Worm (Caenorhabditis elegans) whole organism, young adult: ENCODE results near the gene set-27.

Source experiments
- ccch-3 ChIP-seq: fragments of 200-800 bp; sonication (Bioruptor generic); optimal IDR thresholded peaks from 2 replicates; lab custom pipeline; 2018; ENCODE audit warnings: mild to moderate bottlenecking, missing genetic modification characterization, missing compliant biosample characterization
- rpc-1 ChIP-seq, 2 experiments: fragments of 150-350 bp in 1 of 2; sonication (generic microtip) in 1 of 2; optimal IDR thresholded peaks; 2 replicates each; lab custom pipeline; 2014 to 2018; ENCODE audit warnings: missing biosample characterization in 1 of 2, missing genetic modification characterization in 1 of 2, missing genetic modification reagents in 1 of 2, missing genotype in 1 of 2
- sdz-38 ChIP-seq: sonication (generic microtip); optimal IDR thresholded peaks from 2 replicates; lab custom pipeline; 2016; ENCODE audit warnings: missing genotype, missing genetic modification characterization, missing compliant biosample characterization
- sea-2 ChIP-seq: fragments of 200-800 bp; sonication (Bioruptor generic); IDR thresholded peaks from 2 replicates; pipeline ENCODE4 v1.3.6; 2022; ENCODE audit warnings: missing genetic modification characterization, missing compliant biosample characterization
- unc-130 ChIP-seq: sonication (generic microtip); optimal IDR thresholded peaks from 2 replicates; lab custom pipeline; 2016; ENCODE audit warnings: missing genetic modification reagents, missing genetic modification characterization, missing compliant biosample characterization

DNA sequence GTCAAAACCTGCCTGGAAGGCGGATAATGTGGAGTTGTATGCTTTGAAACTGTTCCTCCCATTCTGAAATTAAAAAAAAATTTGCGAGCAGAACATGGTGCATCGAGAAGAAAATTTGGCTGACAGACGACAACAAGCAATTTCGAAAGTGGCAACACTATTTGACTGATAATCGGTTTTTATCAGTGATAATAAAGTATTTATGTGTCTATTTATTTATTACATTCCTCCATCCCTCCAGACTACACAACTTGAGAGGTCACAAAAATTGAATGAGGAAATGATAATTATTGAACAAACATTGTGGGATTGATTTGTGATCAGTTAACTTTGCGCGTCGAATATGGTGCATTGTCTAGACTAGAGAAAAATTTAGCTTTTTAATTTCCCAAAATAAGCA is 38.7 kb downstream of the set-27 start, which contains the start of gene cest-25:
- no peak for TF ChIP-seq unc-130 (GFP tag; lab: Kevin White, UChicago)
- no peak for TF ChIP-seq sdz-38 (tag; lab: Kevin White, UChicago)
- no peak for TF ChIP-seq ccch-3
- TF ChIP-seq sea-2 (GFP tag; lab: Robert Waterston, UW), result no peak
- TF ChIP-seq rpc-1 (optimal IDR thresholded peaks at IDR 0.05; lab: Kevin White, UChicago), result no peak
- no peak for TF ChIP-seq rpc-1 (tag; optimal IDR thresholded peaks at IDR 0.05; lab: Kevin White, UChicago)
